Worm (Caenorhabditis elegans) whole organism, young adult: ENCODE results near the gene F37C12.14.

ENCODE experiments used
- F23B12.7 ChIP-seq: sonication (generic microtip); optimal IDR thresholded peaks from 2 replicates; lab custom pipeline; 2017; ENCODE audit warnings: missing genetic modification characterization, mild to moderate bottlenecking, missing compliant biosample characterization, antibody characterized with exemption, moderate library complexity; ENCODE audit not compliant: insufficient read depth
- T07F8.4 ChIP-seq: sonication (generic microtip); optimal IDR thresholded peaks from 2 replicates; lab custom pipeline; 2016; ENCODE audit warnings: mild to moderate bottlenecking, missing genetic modification characterization, moderate library complexity, missing compliant biosample characterization
- ama-1 ChIP-seq, 3 experiments: fragments of 150-350 bp in 1 of 3; sonication (generic microtip) in 2 of 3; optimal IDR thresholded peaks; 2 replicates each; lab custom pipeline; 2014 to 2018; ENCODE audit warnings: missing biosample characterization in 2 of 3, missing genetic modification characterization in 2 of 3, missing genetic modification reagents in 2 of 3
- aptf-3 ChIP-seq: fragments of 200-800 bp; sonication (Bioruptor generic); IDR thresholded peaks from 2 replicates; pipeline ENCODE4 v1.3.6; 2022; ENCODE audit warnings: missing genetic modification characterization, missing compliant biosample characterization
- let-526 ChIP-seq: fragments of 200-800 bp; sonication (Bioruptor generic); IDR thresholded peaks from 2 replicates; pipeline ENCODE4 v1.3.6; 2022; ENCODE audit warnings: missing genetic modification reagents, missing genetic modification characterization, missing compliant biosample characterization
- madf-8 ChIP-seq: fragments of 200-800 bp; sonication (Bioruptor generic); conservative IDR thresholded peaks from 2 replicates; pipeline ENCODE4 v1.3.6; 2022; ENCODE audit warnings: missing genetic modification reagents, missing genetic modification characterization, missing compliant biosample characterization
- sea-2 ChIP-seq: fragments of 200-800 bp; sonication (Bioruptor generic); IDR thresholded peaks from 2 replicates; pipeline ENCODE4 v1.3.6; 2022; ENCODE audit warnings: missing genetic modification characterization, missing compliant biosample characterization
- unc-130 ChIP-seq: sonication (generic microtip); optimal IDR thresholded peaks from 2 replicates; lab custom pipeline; 2016; ENCODE audit warnings: missing genetic modification reagents, missing genetic modification characterization, missing compliant biosample characterization
- unc-62 ChIP-seq: fragments of 150-350 bp; optimal IDR thresholded peaks from 2 replicates; lab custom pipeline; 2014; ENCODE audit warnings: missing biosample characterization, missing genetic modification reagents, missing genetic modification characterization
- zfh-2 ChIP-seq: fragments of 200-800 bp; sonication (Bioruptor generic); conservative IDR thresholded peaks from 2 replicates; pipeline ENCODE4 v1.3.6; 2022; ENCODE audit warnings: missing genetic modification reagents, missing genetic modification characterization, missing compliant biosample characterization

DNA sequence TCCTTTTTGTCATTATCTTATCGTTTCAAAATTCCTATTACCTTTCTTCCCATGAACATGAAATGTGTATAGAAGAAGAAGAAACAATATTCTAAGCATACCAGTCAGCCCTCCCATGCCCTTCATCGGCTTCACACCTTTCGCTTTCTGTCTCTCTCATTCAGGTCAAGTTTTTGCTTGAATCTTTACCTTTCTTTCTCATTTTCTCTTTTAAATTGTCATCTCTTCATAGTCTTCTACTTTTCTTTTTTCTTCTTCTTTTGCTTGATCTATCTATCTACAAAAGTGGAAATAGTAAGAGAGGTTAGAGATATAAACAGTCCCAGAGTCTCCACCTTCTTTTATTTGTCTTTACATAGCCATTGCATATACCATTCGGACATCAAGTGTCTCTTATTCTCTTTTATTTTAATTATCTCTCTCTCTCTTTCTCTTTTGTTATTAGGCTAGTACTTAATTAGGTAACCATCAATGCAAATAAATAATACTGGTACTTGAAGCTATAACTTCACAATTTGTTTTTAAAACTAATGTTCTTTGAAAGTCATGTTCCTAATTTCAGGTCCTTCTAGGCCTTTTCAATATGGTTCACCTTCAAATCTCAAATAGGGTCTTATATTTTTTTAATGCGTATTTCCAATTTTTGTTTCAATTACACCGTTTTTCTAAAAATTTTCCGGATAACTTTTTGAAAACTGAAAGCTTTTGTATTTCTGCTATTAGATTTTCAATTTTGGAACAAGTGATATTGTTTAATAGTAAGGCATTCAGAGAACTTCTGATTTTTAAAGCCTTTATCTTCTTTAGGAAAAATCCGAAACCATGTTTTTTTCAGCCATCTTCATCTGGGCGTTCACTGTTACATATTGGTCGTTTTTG lies 16.2 kb upstream of the F37C12.14 start, which contains the start of gene dpy-31:
- TF ChIP-seq T07F8.4 (tag; lab: Kevin White, UChicago) (no peak), ama-1 (optimal IDR thresholded peaks at IDR 0.05; lab: Kevin White, UChicago) (no peak), ama-1 (GFP tag; optimal IDR thresholded peaks at IDR 0.05; lab: Kevin White, UChicago) (no peak), madf-8 (GFP tag; lab: Robert Waterston, UW) (no peak), F23B12.7 (tag; lab: Kevin White, UChicago) (no peak), unc-130 (no peak), unc-62 (GFP tag; lab: Kevin White, UChicago) (no peak), let-526 (GFP tag; lab: Robert Waterston, UW) (no peak), sea-2 (GFP tag; lab: Robert Waterston, UW) (no peak), zfh-2 (no peak), aptf-3 (no peak)
